Worm (Caenorhabditis elegans) whole organism, late embryonic: Measurements from ENCODE around the gene Y73B6BL.44.

Experiments
- ahr-1 ChIP-seq: sonication (generic microtip); optimal IDR thresholded peaks from 2 replicates; lab custom pipeline; 2016; ENCODE audit warnings: missing genetic modification characterization, missing compliant biosample characterization
- ceh-24 ChIP-seq: sonication (generic microtip); optimal IDR thresholded peaks from 2 replicates; lab custom pipeline; 2016; ENCODE audit warnings: mild to moderate bottlenecking, missing genetic modification characterization, missing compliant biosample characterization
- ceh-48 ChIP-seq: sonication (generic microtip); optimal IDR thresholded peaks from 2 replicates; lab custom pipeline; 2016; ENCODE audit warnings: missing genetic modification characterization, inconsistent platforms, missing compliant biosample characterization
- dmd-4 ChIP-seq: sonication (generic microtip); optimal IDR thresholded peaks from 2 replicates; lab custom pipeline; 2016; ENCODE audit warnings: borderline replicate concordance, missing genetic modification characterization, missing compliant biosample characterization
- elt-2 ChIP-seq: sonication (generic microtip); optimal IDR thresholded peaks from 2 replicates; lab custom pipeline; 2016; ENCODE audit warnings: missing genetic modification reagents, missing genetic modification characterization, missing compliant biosample characterization
- fax-1 ChIP-seq: sonication (generic microtip); optimal IDR thresholded peaks from 2 replicates; lab custom pipeline; 2016; ENCODE audit warnings: missing genotype, missing genetic modification characterization, missing compliant biosample characterization
- madf-2 ChIP-seq: sonication (generic microtip); optimal IDR thresholded peaks from 2 replicates; lab custom pipeline; 2017; ENCODE audit warnings: missing genetic modification characterization, missing compliant biosample characterization
- nfya-1 ChIP-seq: sonication (generic microtip); optimal IDR thresholded peaks from 2 replicates; lab custom pipeline; 2017; ENCODE audit warnings: missing genetic modification characterization, mild to moderate bottlenecking, missing compliant biosample characterization, antibody characterized with exemption, moderate library complexity
- nhr-11 ChIP-seq: fragments of 150-350 bp; optimal IDR thresholded peaks from 2 replicates; lab custom pipeline; 2014; ENCODE audit warnings: missing biosample characterization, missing genetic modification characterization
- pha-2 ChIP-seq: sonication (generic microtip); optimal IDR thresholded peaks from 2 replicates; lab custom pipeline; 2017; ENCODE audit warnings: mild to moderate bottlenecking, missing genetic modification characterization, missing compliant biosample characterization
- pha-4 ChIP-seq: fragments of 150-350 bp; optimal IDR thresholded peaks from 2 replicates; lab custom pipeline; 2018; ENCODE audit warnings: missing biosample characterization, missing genetic modification reagents, missing genetic modification characterization
- pqm-1 ChIP-seq: sonication (generic microtip); optimal IDR thresholded peaks from 2 replicates; lab custom pipeline; 2016; ENCODE audit warnings: missing genetic modification characterization, missing compliant biosample characterization
- sox-4 ChIP-seq: sonication (generic microtip); optimal IDR thresholded peaks from 2 replicates; lab custom pipeline; 2017; ENCODE audit warnings: mild to moderate bottlenecking, missing genetic modification characterization, inconsistent platforms, missing compliant biosample characterization
- ttx-3 ChIP-seq: sonication (generic microtip); optimal IDR thresholded peaks from 2 replicates; lab custom pipeline; 2016; ENCODE audit warnings: missing genetic modification reagents, missing genetic modification characterization, missing compliant biosample characterization

- no peak for TF ChIP-seq ahr-1
- TF ChIP-seq elt-2: no peak
- no peak for TF ChIP-seq nhr-11 (tag; lab: Kevin White, UChicago)
- no peak for TF ChIP-seq pha-2 (tag; lab: Kevin White, UChicago)
- no peak for TF ChIP-seq madf-2 (tag; lab: Kevin White, UChicago)
- TF ChIP-seq ceh-24 (tag; lab: Kevin White, UChicago): no peak
- no peak for TF ChIP-seq fax-1 (tag; lab: Kevin White, UChicago)
- TF ChIP-seq dmd-4 (tag; lab: Kevin White, UChicago): no peak
- no peak for TF ChIP-seq ttx-3 (tag; lab: Kevin White, UChicago)
- TF ChIP-seq nfya-1 (tag; lab: Kevin White, UChicago): no peak
- no peak for TF ChIP-seq pha-4 (tag; lab: Kevin White, UChicago)
- no peak for TF ChIP-seq sox-4 (tag; lab: Kevin White, UChicago)
- no peak for TF ChIP-seq pqm-1 (tag; lab: Kevin White, UChicago)
- no peak for TF ChIP-seq ceh-48 (tag; lab: Kevin White, UChicago)
Observed at ce11 chrIV:6524531-6524930, 31.1 kb downstream of the Y73B6BL.44 start, which contains the start of gene C01G5.5.
